In genomic region chrIII:12351301-12351700, ce11 we compare ENCODE assay signal across 3 worm cellular contexts.
A peak's percentile ranks its signal among the peaks of the same experiment; 100 is the strongest.
TF ChIP-seq lines count a peak whose summit lies in the region.

Gene pph-4.1 (minus strand): TSS chrIII:12351336.
Gene Y75B8A.31 (plus strand): TSS chrIII:12351642.

TF ChIP-seq in whole organism, L1 larva, 84 proteins besides CTCF, POLR2A, EP300 and RAD21 (continued from another document and continues in another):
- TF ChIP-seq nhr-90 (tag; optimal IDR thresholded peaks at IDR 0.05; lab: Kevin White, UChicago; ENCODE audit: poor library complexity) = peak; percentile 93
- TF ChIP-seq C04F5.9 (tag; optimal IDR thresholded peaks at IDR 0.05; lab: Kevin White, UChicago) = peak; percentile 73
- peak; percentile 64 for TF ChIP-seq F16B12.6 (tag; optimal IDR thresholded peaks at IDR 0.05; lab: Kevin White, UChicago)
- no peak for TF ChIP-seq alr-1 (tag; optimal IDR thresholded peaks at IDR 0.05; lab: Kevin White, UChicago; ENCODE audit: borderline replicate concordance)
- peak; percentile 59 for TF ChIP-seq snpc-4 (tag; optimal IDR thresholded peaks at IDR 0.05; lab: Kevin White, UChicago)
- TF ChIP-seq ces-1 (GFP tag; optimal IDR thresholded peaks at IDR 0.05; lab: Kevin White, UChicago) = no peak
- peak; percentile 69 for TF ChIP-seq lin-39 (tag; optimal IDR thresholded peaks at IDR 0.05; lab: Kevin White, UChicago)
- peak; percentile 44 for TF ChIP-seq elt-2 (tag; optimal IDR thresholded peaks at IDR 0.05; lab: Kevin White, UChicago)
- no peak for TF ChIP-seq lir-3 (tag; optimal IDR thresholded peaks at IDR 0.05; lab: Kevin White, UChicago; ENCODE audit: poor library complexity)
- peak; percentile 85 for TF ChIP-seq nhr-19 (GFP tag; conservative IDR thresholded peaks at IDR 0.05; lab: Robert Waterston, UW)
- TF ChIP-seq efl-1 (optimal IDR thresholded peaks at IDR 0.05; lab: Kevin White, UChicago) = peak; percentile 80 to 83
- peak; percentile 79 to 97 for TF ChIP-seq efl-1 (GFP tag; optimal IDR thresholded peaks at IDR 0.05 in 1 of 2; lab: Kevin White, UChicago)
- TF ChIP-seq egl-27 (tag; optimal IDR thresholded peaks at IDR 0.05; lab: Kevin White, UChicago) = no peak
- peak; percentile 46; the same call in 1 of the 2 replicates for TF ChIP-seq grh-1 (GFP tag; IDR thresholded peaks at IDR 0.05; lab: Robert Waterston, UW)
- peak; percentile 89 for TF ChIP-seq xbp-1 (tag; optimal IDR thresholded peaks at IDR 0.05; lab: Kevin White, UChicago)
- peak; percentile 89 for TF ChIP-seq egl-13 (tag; optimal IDR thresholded peaks at IDR 0.05; lab: Kevin White, UChicago)
- peak; percentile 73 for TF ChIP-seq blmp-1 (tag; optimal IDR thresholded peaks at IDR 0.05; lab: Kevin White, UChicago)
- TF ChIP-seq C16A3.4 (tag; optimal IDR thresholded peaks at IDR 0.05; lab: Kevin White, UChicago) = peak; percentile 55
- TF ChIP-seq nhr-77 (tag; optimal IDR thresholded peaks at IDR 0.05; lab: Kevin White, UChicago) = peak; percentile 19
- peak; percentile 88 for TF ChIP-seq irx-1 (tag; optimal IDR thresholded peaks at IDR 0.05; lab: Kevin White, UChicago)
- TF ChIP-seq nhr-12 (tag; optimal IDR thresholded peaks at IDR 0.05; lab: Kevin White, UChicago) = no peak
- no peak for TF ChIP-seq ceh-8 (GFP tag; optimal IDR thresholded peaks at IDR 0.05; lab: Kevin White, UChicago)
- peak; percentile 89 for TF ChIP-seq skn-1 (tag; optimal IDR thresholded peaks at IDR 0.05; lab: Kevin White, UChicago)
- TF ChIP-seq ets-5 (GFP tag; IDR thresholded peaks at IDR 0.05; lab: Robert Waterston, UW) = no peak
- TF ChIP-seq sptf-1 (tag; optimal IDR thresholded peaks at IDR 0.05; lab: Kevin White, UChicago) = no peak
- no peak for TF ChIP-seq aly-2 (tag; optimal IDR thresholded peaks at IDR 0.05; lab: Kevin White, UChicago)
- peak; percentile 92 for TF ChIP-seq mep-1 (tag; optimal IDR thresholded peaks at IDR 0.05; lab: Kevin White, UChicago)
- peak; percentile 91 for TF ChIP-seq nhr-47 (tag; optimal IDR thresholded peaks at IDR 0.05; lab: Kevin White, UChicago)
- TF ChIP-seq mdl-1 (tag; optimal IDR thresholded peaks at IDR 0.05; lab: Kevin White, UChicago) = peak in 1 of 2 experiments; percentile 64
- TF ChIP-seq fkh-10 (GFP tag; optimal IDR thresholded peaks at IDR 0.05; lab: Kevin White, UChicago) = no peak
- TF ChIP-seq nhr-76 (tag; optimal IDR thresholded peaks at IDR 0.05; lab: Kevin White, UChicago) = no peak
- TF ChIP-seq nhr-237 (tag; optimal IDR thresholded peaks at IDR 0.05; lab: Kevin White, UChicago) = no peak
- no peak for TF ChIP-seq zag-1 (tag; optimal IDR thresholded peaks at IDR 0.05; lab: Kevin White, UChicago)
- TF ChIP-seq lin-35 (GFP tag; optimal IDR thresholded peaks at IDR 0.05; lab: Kevin White, UChicago) = peak; percentile 78 to 80
- TF ChIP-seq pqm-1 (tag; optimal IDR thresholded peaks at IDR 0.05; lab: Kevin White, UChicago) = no peak
- TF ChIP-seq unc-86 (tag; optimal IDR thresholded peaks at IDR 0.05; lab: Kevin White, UChicago) = peak; percentile 78
- peak; percentile 91 for TF ChIP-seq dsc-1 (tag; optimal IDR thresholded peaks at IDR 0.05; lab: Kevin White, UChicago)
- TF ChIP-seq fkh-4 (tag; optimal IDR thresholded peaks at IDR 0.05; lab: Kevin White, UChicago; ENCODE audit: borderline replicate concordance) = peak; percentile 83
- peak; percentile 58 for TF ChIP-seq Y116A8C.19 (tag; optimal IDR thresholded peaks at IDR 0.05; lab: Kevin White, UChicago; ENCODE audit: borderline replicate concordance)
- TF ChIP-seq mef-2 (tag; optimal IDR thresholded peaks at IDR 0.05; lab: Kevin White, UChicago) = no peak
- peak; percentile 21 for TF ChIP-seq hpl-2 (GFP tag; optimal IDR thresholded peaks at IDR 0.05; lab: Kevin White, UChicago)
- TF ChIP-seq unc-62 (GFP tag; optimal IDR thresholded peaks at IDR 0.05; lab: Kevin White, UChicago) = no peak
- no peak for TF ChIP-seq hlh-17 (GFP tag; optimal IDR thresholded peaks at IDR 0.05; lab: Kevin White, UChicago; ENCODE audit: borderline replicate concordance)

TF ChIP-seq in whole organism, L3 larva, 47 proteins besides CTCF, POLR2A, EP300 and RAD21 (continued from another document):
- peak; percentile 53 for TF ChIP-seq nhr-25 (tag; optimal IDR thresholded peaks at IDR 0.05; lab: Kevin White, UChicago)
- TF ChIP-seq fkh-10 (GFP tag; optimal IDR thresholded peaks at IDR 0.05; lab: Kevin White, UChicago) = no peak
- peak; percentile 21 for TF ChIP-seq nhr-77 (tag; optimal IDR thresholded peaks at IDR 0.05; lab: Kevin White, UChicago)
- peak; percentile 89 for TF ChIP-seq snpc-4 (tag; optimal IDR thresholded peaks at IDR 0.05; lab: Kevin White, UChicago)
- no peak for TF ChIP-seq eor-1 (tag; optimal IDR thresholded peaks at IDR 0.05; lab: Kevin White, UChicago)
- TF ChIP-seq pha-4 (tag; optimal IDR thresholded peaks at IDR 0.05; lab: Kevin White, UChicago) = peak; percentile 94
- peak; percentile 45 for TF ChIP-seq pqm-1 (tag; optimal IDR thresholded peaks at IDR 0.05; lab: Kevin White, UChicago)
- TF ChIP-seq unc-39 (tag; optimal IDR thresholded peaks at IDR 0.05; lab: Kevin White, UChicago) = no peak
- TF ChIP-seq ztf-4 (tag; optimal IDR thresholded peaks at IDR 0.05; lab: Kevin White, UChicago) = no peak
- TF ChIP-seq lin-15B (tag; optimal IDR thresholded peaks at IDR 0.05; lab: Kevin White, UChicago) = peak; percentile 98
- peak; percentile 72 for TF ChIP-seq hmg-11 (tag; optimal IDR thresholded peaks at IDR 0.05; lab: Kevin White, UChicago)
- no peak for TF ChIP-seq egl-27 (tag; optimal IDR thresholded peaks at IDR 0.05; lab: Kevin White, UChicago)
- no peak for TF ChIP-seq unc-62 (GFP tag; optimal IDR thresholded peaks at IDR 0.05; lab: Kevin White, UChicago)
- no peak for TF ChIP-seq nhr-28 (tag; optimal IDR thresholded peaks at IDR 0.05; lab: Kevin White, UChicago)
- TF ChIP-seq ztf-11 (tag; optimal IDR thresholded peaks at IDR 0.05; lab: Kevin White, UChicago) = no peak
- no peak for TF ChIP-seq aly-2 (tag; optimal IDR thresholded peaks at IDR 0.05; lab: Kevin White, UChicago)
- TF ChIP-seq skn-1 (tag; optimal IDR thresholded peaks at IDR 0.05; lab: Kevin White, UChicago) = peak; percentile 43
- no peak for TF ChIP-seq nhr-12 (tag; optimal IDR thresholded peaks at IDR 0.05; lab: Kevin White, UChicago)
- TF ChIP-seq nhr-43 (tag; optimal IDR thresholded peaks at IDR 0.05; lab: Kevin White, UChicago; ENCODE audit: poor library complexity, severe bottlenecking) = peak; percentile 91
- no peak for TF ChIP-seq ceh-82 (tag; optimal IDR thresholded peaks at IDR 0.05; lab: Kevin White, UChicago)
- TF ChIP-seq ama-1 (optimal IDR thresholded peaks at IDR 0.05; lab: Kevin White, UChicago) = no peak
- TF ChIP-seq fos-1 (tag; optimal IDR thresholded peaks at IDR 0.05; lab: Kevin White, UChicago) = no peak
- peak; percentile 33 for TF ChIP-seq jun-1 (tag; optimal IDR thresholded peaks at IDR 0.05; lab: Kevin White, UChicago)
- TF ChIP-seq elt-3 (tag; optimal IDR thresholded peaks at IDR 0.05; lab: Kevin White, UChicago) = no peak
- peak; percentile 4 for TF ChIP-seq tbx-2 (tag; optimal IDR thresholded peaks at IDR 0.05; lab: Kevin White, UChicago)
- no peak for TF ChIP-seq mdl-1 (tag; optimal IDR thresholded peaks at IDR 0.05; lab: Kevin White, UChicago)
- no peak for TF ChIP-seq ceh-9 (tag; optimal IDR thresholded peaks at IDR 0.05; lab: Kevin White, UChicago)

TF ChIP-seq in whole organism, young adult, 124 proteins besides CTCF, POLR2A, EP300 and RAD21 (continued from another document and continues in another):
- TF ChIP-seq ceh-27 (GFP tag; optimal IDR thresholded peaks at IDR 0.05; lab: Kevin White, UChicago) (peak; percentile 66), pha-4 (tag; optimal IDR thresholded peaks at IDR 0.05; lab: Kevin White, UChicago) (peak; percentile 20), egl-18 (GFP tag; IDR thresholded peaks at IDR 0.05; lab: Robert Waterston, UW) (no peak), ama-1 (optimal IDR thresholded peaks at IDR 0.05; lab: Kevin White, UChicago) (no peak), ama-1 (GFP tag; optimal IDR thresholded peaks at IDR 0.05; lab: Kevin White, UChicago) (no peak), rpc-1 (optimal IDR thresholded peaks at IDR 0.05; lab: Kevin White, UChicago) (no peak), rpc-1 (tag; optimal IDR thresholded peaks at IDR 0.05; lab: Kevin White, UChicago) (no peak), ekl-4 (GFP tag; IDR thresholded peaks at IDR 0.05; lab: Robert Waterston, UW) (0 out of 2 replicates have a peak, but pooled peaks have one; percentile 71), D2030.7 (GFP tag; IDR thresholded peaks at IDR 0.05; lab: Robert Waterston, UW) (peak; percentile 66), attf-6 (GFP tag; IDR thresholded peaks at IDR 0.05; lab: Robert Waterston, UW) (no peak), fkh-3 (tag; optimal IDR thresholded peaks at IDR 0.05; lab: Kevin White, UChicago) (no peak), rec-8 (tag; optimal IDR thresholded peaks at IDR 0.05; lab: Kevin White, UChicago) (peak; percentile 9 to 11), nfya-1 (tag; optimal IDR thresholded peaks at IDR 0.05; lab: Kevin White, UChicago; ENCODE audit: borderline replicate concordance, insufficient read depth) (no peak), lin-54 (GFP tag; optimal IDR thresholded peaks at IDR 0.05; lab: Kevin White, UChicago) (peak; percentile 80), lsy-27 (tag; optimal IDR thresholded peaks at IDR 0.05; lab: Kevin White, UChicago; ENCODE audit: borderline replicate concordance, insufficient read depth) (no peak), nhr-90 (tag; optimal IDR thresholded peaks at IDR 0.05; lab: Kevin White, UChicago) (no peak), F49E8.2 (tag; optimal IDR thresholded peaks at IDR 0.05; lab: Kevin White, UChicago; ENCODE audit: insufficient read depth) (no peak), ceh-79 (tag; optimal IDR thresholded peaks at IDR 0.05; lab: Kevin White, UChicago) (no peak), mxl-1 (tag; optimal IDR thresholded peaks at IDR 0.05; lab: Kevin White, UChicago) (no peak), nfyb-1 (GFP tag; IDR thresholded peaks at IDR 0.05; lab: Robert Waterston, UW) (peak; percentile 61; the same call in 1 of the 2 replicates), ccch-3 (GFP tag; optimal IDR thresholded peaks at IDR 0.05; lab: Kevin White, UChicago) (no peak), xnd-1 (tag; optimal IDR thresholded peaks at IDR 0.05; lab: Kevin White, UChicago) (peak; percentile 36), zim-3 (tag; optimal IDR thresholded peaks at IDR 0.05; lab: Kevin White, UChicago) (no peak), atf-7 (tag; optimal IDR thresholded peaks at IDR 0.05; lab: Kevin White, UChicago) (no peak), mel-28 (tag; optimal IDR thresholded peaks at IDR 0.05; lab: Kevin White, UChicago; ENCODE audit: borderline replicate concordance) (no peak), Y67H2A.10 (GFP tag; conservative IDR thresholded peaks at IDR 0.05; lab: Robert Waterston, UW) (peak; percentile 59; the same call in 1 of the 2 replicates), lag-1 (GFP tag; IDR thresholded peaks at IDR 0.05; lab: Robert Waterston, UW) (no peak), rcor-1 (GFP tag; IDR thresholded peaks at IDR 0.05; lab: Robert Waterston, UW) (peak; percentile 76), T26A5.8 (tag; optimal IDR thresholded peaks at IDR 0.05; lab: Kevin White, UChicago) (no peak), madf-8 (GFP tag; conservative IDR thresholded peaks at IDR 0.05; lab: Robert Waterston, UW) (peak; percentile 41; the same call in 1 of the 2 replicates), repo-1 (tag; optimal IDR thresholded peaks at IDR 0.05; lab: Kevin White, UChicago) (no peak), F33H1.4 (GFP tag; IDR thresholded peaks at IDR 0.05; lab: Robert Waterston, UW) (peak; percentile 70), T07F8.4 (tag; optimal IDR thresholded peaks at IDR 0.05; lab: Kevin White, UChicago) (no peak), attf-5 (GFP tag; optimal IDR thresholded peaks at IDR 0.05; lab: Kevin White, UChicago) (peak; percentile 85), ztf-25 (GFP tag; IDR thresholded peaks at IDR 0.05; lab: Robert Waterston, UW) (no peak), sea-2 (GFP tag; IDR thresholded peaks at IDR 0.05; lab: Robert Waterston, UW) (no peak), ztf-26 (tag; optimal IDR thresholded peaks at IDR 0.05; lab: Kevin White, UChicago) (peak; percentile 42), B0019.2 (GFP tag; conservative IDR thresholded peaks at IDR 0.05; lab: Robert Waterston, UW) (peak; percentile 69), efl-1 (GFP tag; optimal IDR thresholded peaks at IDR 0.05; lab: Kevin White, UChicago) (peak; percentile 42), F39B2.1 (GFP tag; IDR thresholded peaks at IDR 0.05; lab: Robert Waterston, UW) (no peak), Y95B8A.8 (GFP tag; IDR thresholded peaks at IDR 0.05; lab: Robert Waterston, UW) (peak; percentile 70; the same call in 1 of the 2 replicates), F55B11.4 (tag; optimal IDR thresholded peaks at IDR 0.05; lab: Kevin White, UChicago; ENCODE audit: borderline replicate concordance, insufficient read depth) (no peak), cebp-2 (GFP tag; IDR thresholded peaks at IDR 0.05; lab: Robert Waterston, UW) (no peak), unc-62 (GFP tag; optimal IDR thresholded peaks at IDR 0.05; lab: Kevin White, UChicago) (no peak), lin-26 (GFP tag; IDR thresholded peaks at IDR 0.05; lab: Robert Waterston, UW) (no peak), ztf-3 (GFP tag; optimal IDR thresholded peaks at IDR 0.05; lab: Kevin White, UChicago) (no peak), F57C9.4 (tag; optimal IDR thresholded peaks at IDR 0.05; lab: Kevin White, UChicago) (no peak), hmg-1.2 (GFP tag; IDR thresholded peaks at IDR 0.05; lab: Robert Waterston, UW) (peak; percentile 43; the same call in 1 of the 2 replicates), ceh-100 (GFP tag; IDR thresholded peaks at IDR 0.05; lab: Robert Waterston, UW) (peak; percentile 40; the same call in 1 of the 2 replicates), ztf-28 (GFP tag; IDR thresholded peaks at IDR 0.05; lab: Robert Waterston, UW) (peak; percentile 74; the same call in 1 of the 2 replicates), cebp-1 (GFP tag; IDR thresholded peaks at IDR 0.05; lab: Robert Waterston, UW) (peak; percentile 62; the same call in 1 of the 2 replicates), cebp-1 (tag; optimal IDR thresholded peaks at IDR 0.05; lab: Kevin White, UChicago) (peak; percentile 69), let-607 (tag; optimal IDR thresholded peaks at IDR 0.05; lab: Kevin White, UChicago) (peak in 1 of 2 experiments; percentile 65), hmg-20 (GFP tag; IDR thresholded peaks at IDR 0.05; lab: Robert Waterston, UW) (0 out of 2 replicates have a peak, but pooled peaks have one; percentile 15), hrde-1 (tag; optimal IDR thresholded peaks at IDR 0.05; lab: Kevin White, UChicago; ENCODE audit: borderline replicate concordance) (no peak), dpl-1 (GFP tag; optimal IDR thresholded peaks at IDR 0.05; lab: Kevin White, UChicago) (peak; percentile 11), aptf-3 (GFP tag; IDR thresholded peaks at IDR 0.05; lab: Robert Waterston, UW) (no peak), snpc-4 (GFP tag; optimal IDR thresholded peaks at IDR 0.05; lab: Kevin White, UChicago) (no peak), snpc-4 (tag; optimal IDR thresholded peaks at IDR 0.05; lab: Kevin White, UChicago) (peak in 2 of 4 experiments; percentile 64 to 70), Y56A3A.18 (GFP tag; IDR thresholded peaks at IDR 0.05; lab: Robert Waterston, UW) (no peak), sptf-2 (GFP tag; optimal IDR thresholded peaks at IDR 0.05; lab: Kevin White, UChicago) (no peak), nhr-27 (tag; optimal IDR thresholded peaks at IDR 0.05; lab: Kevin White, UChicago) (no peak), ZK185.1 (tag; optimal IDR thresholded peaks at IDR 0.05; lab: Kevin White, UChicago; ENCODE audit: poor library complexity, severe bottlenecking) (no peak), nfya-2 (GFP tag; IDR thresholded peaks at IDR 0.05; lab: Robert Waterston, UW) (no peak), hsf-1 (GFP tag; IDR thresholded peaks at IDR 0.05; lab: Robert Waterston, UW) (no peak), lir-1 (GFP tag; conservative IDR thresholded peaks at IDR 0.05; lab: Robert Waterston, UW) (peak; percentile 67), dox-1 (GFP tag; IDR thresholded peaks at IDR 0.05; lab: Robert Waterston, UW) (peak; percentile 93), K11D2.4 (GFP tag; IDR thresholded peaks at IDR 0.05; lab: Robert Waterston, UW) (peak; percentile 85), Y53F4B.3 (GFP tag; IDR thresholded peaks at IDR 0.05; lab: Robert Waterston, UW) (no peak), dpff-1 (tag; optimal IDR thresholded peaks at IDR 0.05; lab: Kevin White, UChicago) (no peak)
